Worm (Caenorhabditis elegans) whole organism, L1 larva: ENCODE results near the gene sel-9.

ENCODE experiments used
- ces-1 ChIP-seq: fragments of 150-350 bp; optimal IDR thresholded peaks from 2 replicates; lab custom pipeline; 2014; ENCODE audit warnings: missing biosample characterization, missing genetic modification reagents, missing genetic modification characterization
- dpl-1 ChIP-seq, 3 experiments: fragments of 150-350 bp in 2 of 3; sonication (generic microtip) in 1 of 3; optimal IDR thresholded peaks; 2 replicates each; lab custom pipeline; 2014 to 2017; ENCODE audit warnings: missing biosample characterization in 3 of 3, missing genetic modification characterization in 3 of 3, missing genetic modification reagents in 3 of 3
- elt-3 ChIP-seq, 6 experiments: fragments of 150-350 bp in 1 of 6; sonication (generic microtip); optimal IDR thresholded peaks; 2 replicates each; lab custom pipeline; 2017 to 2018; ENCODE audit warnings: missing biosample characterization in 6 of 6, missing genetic modification characterization in 6 of 6, inconsistent platforms in 1 of 6
- fkh-10 ChIP-seq: sonication (generic microtip); optimal IDR thresholded peaks from 2 replicates; lab custom pipeline; 2017; ENCODE audit warnings: missing biosample characterization, missing genetic modification reagents, missing genetic modification characterization
- ztf-11 ChIP-seq, 2 experiments: sonication (generic microtip); optimal IDR thresholded peaks; 2 replicates each; lab custom pipeline; 2016 to 2017; ENCODE audit warnings: missing genetic modification characterization in 2 of 2, missing biosample characterization in 1 of 2, missing compliant biosample characterization in 1 of 2
- ztf-4 ChIP-seq: fragments of 150-350 bp; optimal IDR thresholded peaks from 2 replicates; lab custom pipeline; 2014; ENCODE audit warnings: missing biosample characterization, missing genetic modification characterization

DNA sequence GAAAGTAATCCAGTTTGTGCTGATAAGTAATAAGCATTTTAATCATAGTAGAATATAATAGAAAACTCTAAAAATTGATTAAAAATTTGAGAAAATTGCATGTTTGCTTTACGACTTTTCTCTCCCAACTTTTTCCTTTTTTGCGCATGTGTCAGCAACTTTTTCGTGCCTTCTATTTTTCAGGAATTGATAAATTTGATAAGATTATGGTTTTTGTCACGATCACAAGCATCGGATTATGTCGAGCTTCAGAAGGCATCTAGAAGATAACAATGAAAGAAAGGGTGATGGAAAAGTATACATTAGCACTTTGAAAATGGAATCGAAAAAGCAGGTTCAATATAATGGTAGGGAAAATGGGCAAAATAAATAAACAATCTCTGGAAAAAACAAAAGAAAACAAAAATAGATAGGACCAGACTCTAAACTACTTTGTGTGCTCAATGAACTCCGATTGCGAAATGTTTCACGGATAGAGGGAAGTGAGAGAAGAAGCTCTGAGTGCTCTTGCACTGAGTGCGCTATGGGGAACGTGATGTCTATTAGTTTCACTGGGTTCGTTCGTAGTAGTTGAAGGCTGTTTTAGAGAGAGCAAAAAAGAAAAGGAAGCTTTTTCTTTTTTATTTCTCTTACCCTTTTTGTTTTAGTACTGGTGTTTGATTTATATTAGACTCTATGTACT is 14.1 kb downstream of the sel-9 start:
- no peak for TF ChIP-seq fkh-10 (GFP tag; lab: Kevin White, UChicago)
- no peak for TF ChIP-seq ztf-4 (tag; lab: Kevin White, UChicago)
- no peak for TF ChIP-seq elt-3 (tag; optimal IDR thresholded peaks at IDR 0.05; lab: Kevin White, UChicago)
- no peak for TF ChIP-seq ces-1
- TF ChIP-seq ztf-11 (tag; optimal IDR thresholded peaks at IDR 0.05; lab: Kevin White, UChicago): no peak
- TF ChIP-seq dpl-1 (GFP tag; optimal IDR thresholded peaks at IDR 0.05; lab: Kevin White, UChicago): no peak
